Fruit fly (Drosophila melanogaster) whole organism, adult: ENCODE data around the gene flr.

Source experiments
- CG11617 ChIP-seq: fragments of 200-800 bp; sonication (Bioruptor generic); optimal IDR thresholded peaks from 2 replicates; lab custom pipeline; 2017; ENCODE audit warnings: mild to moderate bottlenecking, missing biosample characterization, missing genetic modification reagents, missing genetic modification characterization
- CG12768 ChIP-seq: fragments of 200-800 bp; sonication (Bioruptor generic); optimal IDR thresholded peaks from 2 replicates; lab custom pipeline; 2017; ENCODE audit warnings: missing biosample characterization, missing genetic modification characterization, mild to moderate bottlenecking, moderate library complexity, missing genetic modification reagents
- CG14711 ChIP-seq: fragments of 200-800 bp; sonication (Bioruptor generic); optimal IDR thresholded peaks from 2 replicates; lab custom pipeline; 2018; ENCODE audit warnings: missing biosample characterization, mild to moderate bottlenecking, missing genetic modification characterization, moderate library complexity
- CG1620 ChIP-seq: fragments of 200-800 bp; sonication (Bioruptor generic); optimal IDR thresholded peaks from 2 replicates; lab custom pipeline; 2016; ENCODE audit warnings: missing biosample characterization, missing genetic modification characterization
- CG33017 ChIP-seq: fragments of 200-800 bp; sonication (Bioruptor generic); optimal IDR thresholded peaks from 2 replicates; lab custom pipeline; 2018; ENCODE audit warnings: missing biosample characterization, mild to moderate bottlenecking, missing genetic modification characterization, moderate library complexity
- CG5204 ChIP-seq: fragments of 200-800 bp; sonication (Bioruptor generic); optimal IDR thresholded peaks from 2 replicates; lab custom pipeline; 2016; ENCODE audit warnings: missing biosample characterization, missing genetic modification characterization
- CG7045 ChIP-seq: fragments of 200-800 bp; sonication (Bioruptor generic); optimal IDR thresholded peaks from 2 replicates; lab custom pipeline; 2017; ENCODE audit warnings: missing biosample characterization, mild to moderate bottlenecking, missing genetic modification characterization
- CG7101 ChIP-seq: fragments of 200-800 bp; sonication (Bioruptor generic); optimal IDR thresholded peaks from 2 replicates; lab custom pipeline; 2018; ENCODE audit warnings: missing biosample characterization, mild to moderate bottlenecking, missing genetic modification characterization, moderate library complexity
- Clk ChIP-seq: fragments of 200-800 bp; sonication (Bioruptor generic); optimal IDR thresholded peaks from 2 replicates; lab custom pipeline; 2017; ENCODE audit warnings: missing biosample characterization, missing genetic modification characterization
- Crg-1 ChIP-seq: fragments of 200-800 bp; sonication (Bioruptor generic); optimal IDR thresholded peaks from 2 replicates; lab custom pipeline; 2016; ENCODE audit warnings: missing biosample characterization, missing genetic modification characterization
- Hr96 ChIP-seq: fragments of 200-800 bp; sonication (Bioruptor generic); optimal IDR thresholded peaks from 2 replicates; lab custom pipeline; 2016; ENCODE audit warnings: missing biosample characterization, missing genetic modification characterization
- Mnt ChIP-seq: fragments of 200-800 bp; sonication (Bioruptor generic); optimal IDR thresholded peaks from 2 replicates; lab custom pipeline; 2016; ENCODE audit warnings: missing biosample characterization, mild to moderate bottlenecking, missing genetic modification characterization
- bab1 ChIP-seq: fragments of 200-800 bp; sonication (Bioruptor generic); optimal IDR thresholded peaks from 3 replicates; lab custom pipeline; 2019; ENCODE audit warnings: missing biosample characterization, mild to moderate bottlenecking, missing genetic modification characterization, moderate library complexity
- cic ChIP-seq: fragments of 200-800 bp; sonication (Bioruptor generic); optimal IDR thresholded peaks from 2 replicates; lab custom pipeline; 2017; ENCODE audit warnings: missing biosample characterization, mild to moderate bottlenecking, missing genetic modification characterization, moderate library complexity
- cnc ChIP-seq, 2 experiments: fragments of >200 bp; optimal IDR thresholded peaks; 2 replicates each; lab custom pipeline; 2017
- kay ChIP-seq: fragments of 200-800 bp; sonication (Bioruptor generic); peaks from one replicate; lab custom pipeline; 2016; ENCODE audit warnings: missing biosample characterization, missing genetic modification characterization, borderline replicate concordance
- ovo ChIP-seq: fragments of 200-800 bp; sonication (Bioruptor generic); optimal IDR thresholded peaks from 2 replicates; lab custom pipeline; 2016; ENCODE audit warnings: missing biosample characterization, missing genetic modification characterization
- pad ChIP-seq: fragments of 200-800 bp; sonication (Bioruptor generic); optimal IDR thresholded peaks from 3 replicates; lab custom pipeline; 2017; ENCODE audit warnings: missing biosample characterization, missing genetic modification characterization, mild to moderate bottlenecking, moderate library complexity, missing genetic modification reagents
- tj ChIP-seq: fragments of 200-800 bp; sonication (Bioruptor generic); optimal IDR thresholded peaks from 3 replicates; lab custom pipeline; 2017; ENCODE audit warnings: missing biosample characterization, mild to moderate bottlenecking, missing genetic modification characterization, moderate library complexity
- toe ChIP-seq: fragments of 200-800 bp; sonication (Bioruptor generic); optimal IDR thresholded peaks from 2 replicates; lab custom pipeline; 2016; ENCODE audit warnings: missing biosample characterization, missing genetic modification characterization

Gene flr

dm6 chr3L:13424068-13424467 is 11.4 kb downstream of the flr start, which contains the start of gene CG33263:
Gene CG33263, minus strand, starts transcription at chr3L:13424168.
- TF ChIP-seq Crg-1 (GFP tag; lab: Kevin White, UChicago) (no peak), Clk (GFP tag; lab: Kevin White, UChicago) (no peak), bab1 (GFP tag; lab: Kevin White, UChicago) (no peak), cnc (optimal IDR thresholded peaks at IDR 0.05; lab: Kevin White, UChicago) (no peak), Mnt (GFP tag; lab: Kevin White, UChicago) (no peak), CG7101 (tag; lab: Kevin White, UChicago) (no peak), CG5204 (GFP tag; lab: Kevin White, UChicago) (no peak), CG33017 (no peak), toe (GFP tag; lab: Kevin White, UChicago) (no peak), CG14711 (tag; lab: Kevin White, UChicago) (no peak), tj (GFP tag; lab: Kevin White, UChicago) (no peak), CG11617 (no peak), kay (GFP tag; lab: Kevin White, UChicago) (no peak), ovo (no peak), Hr96 (GFP tag; lab: Kevin White, UChicago) (no peak), cic (GFP tag; lab: Kevin White, UChicago) (no peak), CG1620 (GFP tag; lab: Kevin White, UChicago) (no peak)

DNA sequence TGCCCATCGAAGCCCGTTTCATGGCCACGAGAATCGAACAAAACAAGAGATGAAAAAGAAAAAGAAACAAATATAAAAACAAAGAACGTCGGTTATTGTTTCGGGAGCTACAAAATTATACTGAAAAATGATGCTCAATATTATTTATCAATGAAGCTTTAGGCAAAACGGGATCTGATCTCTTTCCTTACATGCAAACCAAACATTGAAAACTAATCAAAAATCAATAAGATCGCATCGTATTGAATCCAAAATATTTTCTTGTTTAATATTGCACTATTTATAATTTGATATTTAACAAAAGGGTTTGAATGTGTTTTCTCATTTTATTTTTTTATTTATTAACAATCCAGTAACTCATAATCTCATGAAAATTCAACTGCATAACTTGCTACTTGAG is 12.9 kb downstream of the flr start, which contains the start of gene CG14106:
Gene CG14106 (minus strand): TSS at position 101 of the 400 bp plus-strand sequence.
- TF ChIP-seq toe (GFP tag; lab: Kevin White, UChicago) (no peak), Hr96 (GFP tag; lab: Kevin White, UChicago) (no peak), tj (GFP tag; lab: Kevin White, UChicago) (no peak), CG7045 (GFP tag; lab: Kevin White, UChicago) (no peak), cnc (optimal IDR thresholded peaks at IDR 0.05; lab: Kevin White, UChicago) (no peak), CG33017 (no peak), Mnt (GFP tag; lab: Kevin White, UChicago) (no peak), CG7101 (tag; lab: Kevin White, UChicago) (no peak), Crg-1 (GFP tag; lab: Kevin White, UChicago) (no peak), kay (GFP tag; lab: Kevin White, UChicago) (no peak), pad (GFP tag; lab: Kevin White, UChicago) (no peak), cic (GFP tag; lab: Kevin White, UChicago) (no peak), ovo (no peak), CG12768 (GFP tag; lab: Kevin White, UChicago) (no peak), CG1620 (GFP tag; lab: Kevin White, UChicago) (no peak), CG5204 (GFP tag; lab: Kevin White, UChicago) (no peak), CG11617 (no peak), bab1 (GFP tag; lab: Kevin White, UChicago) (no peak), Clk (GFP tag; lab: Kevin White, UChicago) (no peak)

- TF ChIP-seq tj (GFP tag; lab: Kevin White, UChicago) (no peak), ovo (no peak), kay (GFP tag; lab: Kevin White, UChicago) (no peak), CG33017 (no peak), pad (GFP tag; lab: Kevin White, UChicago) (no peak), toe (GFP tag; lab: Kevin White, UChicago) (no peak), CG12768 (GFP tag; lab: Kevin White, UChicago) (no peak), bab1 (GFP tag; lab: Kevin White, UChicago) (no peak), CG5204 (GFP tag; lab: Kevin White, UChicago) (no peak), cnc (optimal IDR thresholded peaks at IDR 0.05; lab: Kevin White, UChicago) (no peak), CG7045 (GFP tag; lab: Kevin White, UChicago) (no peak), Mnt (GFP tag; lab: Kevin White, UChicago) (no peak), Crg-1 (GFP tag; lab: Kevin White, UChicago) (no peak), Hr96 (GFP tag; lab: Kevin White, UChicago) (no peak)
Measured at dm6 chr3L:13426573-13426972, 13.9 kb downstream of the flr start, which contains the start of gene CG14105. Gene CG14105, minus strand, starts transcription at chr3L:13426673.

- TF ChIP-seq kay (GFP tag; lab: Kevin White, UChicago) (no peak), Mnt (GFP tag; lab: Kevin White, UChicago) (no peak), CG7101 (tag; lab: Kevin White, UChicago) (no peak), ovo (no peak), toe (GFP tag; lab: Kevin White, UChicago) (no peak), pad (GFP tag; lab: Kevin White, UChicago) (no peak), bab1 (GFP tag; lab: Kevin White, UChicago) (no peak), CG1620 (GFP tag; lab: Kevin White, UChicago) (no peak), CG33017 (no peak), Clk (GFP tag; lab: Kevin White, UChicago) (no peak)
Measured at dm6 chr3L:13430171-13430570, 17.5 kb downstream of the flr start.

dm6 chr3L:13432791-13433190 is 20.1 kb downstream of the flr start:
- no peak for TF ChIP-seq cnc (optimal IDR thresholded peaks at IDR 0.05; lab: Kevin White, UChicago)
- TF ChIP-seq CG7045 (GFP tag; lab: Kevin White, UChicago): no peak
- no peak for TF ChIP-seq CG12768 (GFP tag; lab: Kevin White, UChicago)
- TF ChIP-seq bab1 (GFP tag; lab: Kevin White, UChicago): no peak
- no peak for TF ChIP-seq CG11617
- no peak for TF ChIP-seq CG33017
- TF ChIP-seq Hr96 (GFP tag; lab: Kevin White, UChicago): no peak

DNA sequence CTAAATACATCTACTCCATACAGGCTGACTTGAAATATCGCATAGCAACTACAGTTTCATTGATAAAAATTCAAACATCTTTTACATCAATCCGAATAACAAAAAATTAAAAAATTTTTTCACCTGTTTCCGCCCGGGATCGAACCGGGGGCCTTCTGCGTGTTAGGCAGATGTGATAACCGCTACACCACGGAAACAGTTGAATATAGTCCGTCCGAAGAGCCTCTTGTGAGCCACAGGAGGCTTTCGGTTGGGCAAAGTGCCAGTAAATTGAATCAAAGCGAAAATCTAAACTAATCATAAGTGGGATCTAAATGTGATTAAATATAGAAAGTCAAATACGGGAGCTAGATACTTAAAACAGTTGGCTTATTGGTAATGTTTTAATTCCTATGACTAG is 20.9 kb downstream of the flr start:
- TF ChIP-seq toe (GFP tag; lab: Kevin White, UChicago) (no peak), pad (GFP tag; lab: Kevin White, UChicago) (no peak), bab1 (GFP tag; lab: Kevin White, UChicago) (no peak), Clk (GFP tag; lab: Kevin White, UChicago) (no peak), Mnt (GFP tag; lab: Kevin White, UChicago) (no peak), cic (GFP tag; lab: Kevin White, UChicago) (no peak), ovo (no peak), cnc (optimal IDR thresholded peaks at IDR 0.05; lab: Kevin White, UChicago) (no peak), kay (GFP tag; lab: Kevin White, UChicago) (no peak)
